Fruit fly (Drosophila melanogaster) whole organism, prepupa: ENCODE results near the gene Es2.

Source experiments
- Blimp-1 ChIP-seq: fragments of 200-800 bp; sonication (Bioruptor generic); optimal IDR thresholded peaks from 3 replicates; lab custom pipeline; 2017; ENCODE audit warnings: missing biosample characterization, missing genetic modification characterization, mild to moderate bottlenecking, moderate library complexity, missing genetic modification reagents
- CG10669 ChIP-seq: fragments of 200-800 bp; sonication (Bioruptor generic); optimal IDR thresholded peaks from 3 replicates; lab custom pipeline; 2018; ENCODE audit warnings: missing biosample characterization, mild to moderate bottlenecking, missing genetic modification characterization, moderate library complexity
- CG11294 ChIP-seq: fragments of 200-800 bp; sonication (Bioruptor generic); IDR thresholded peaks from 2 replicates; pipeline ENCODE4 v1.3.6; 2022; ENCODE audit warnings: missing biosample characterization, missing genetic modification characterization
- CG11762 ChIP-seq: fragments of 200-800 bp; sonication (Bioruptor generic); optimal IDR thresholded peaks from 3 replicates; lab custom pipeline; 2016; ENCODE audit warnings: missing biosample characterization, missing genetic modification characterization; ENCODE audit not compliant: insufficient read depth
- CG11902 ChIP-seq: fragments of 200-800 bp; sonication (Bioruptor generic); optimal IDR thresholded peaks from 3 replicates; lab custom pipeline; 2016; ENCODE audit warnings: missing biosample characterization, missing genetic modification characterization
- CG15336 ChIP-seq: fragments of 200-800 bp; sonication (Bioruptor generic); IDR thresholded peaks from 2 replicates; pipeline ENCODE4 v1.3.6; 2022; ENCODE audit warnings: missing biosample characterization, missing genetic modification characterization
- CG1621 ChIP-seq: fragments of 200-800 bp; sonication (Bioruptor generic); optimal IDR thresholded peaks from 3 replicates; lab custom pipeline; 2018; ENCODE audit warnings: missing biosample characterization, mild to moderate bottlenecking, missing genetic modification characterization
- CG3032 ChIP-seq: fragments of 200-800 bp; optimal IDR thresholded peaks from 2 replicates; lab custom pipeline; 2019; ENCODE audit warnings: missing biosample characterization, mild to moderate bottlenecking, missing genetic modification characterization, moderate library complexity
- CG31627 ChIP-seq: fragments of 200-800 bp; sonication (Bioruptor generic); optimal IDR thresholded peaks from 3 replicates; lab custom pipeline; 2016; ENCODE audit warnings: missing biosample characterization, missing genetic modification characterization
- CG32006 ChIP-seq: fragments of 200-800 bp; sonication (Bioruptor generic); optimal IDR thresholded peaks from 3 replicates; lab custom pipeline; 2017; ENCODE audit warnings: missing biosample characterization, mild to moderate bottlenecking, missing genetic modification characterization
- CG34406 ChIP-seq: fragments of 200-800 bp; sonication (Bioruptor generic); optimal IDR thresholded peaks from 3 replicates; lab custom pipeline; 2016; ENCODE audit warnings: missing biosample characterization, missing genetic modification characterization
- CG3919 ChIP-seq: fragments of 200-800 bp; sonication (Bioruptor generic); optimal IDR thresholded peaks from 3 replicates; lab custom pipeline; 2016; ENCODE audit warnings: missing biosample characterization, missing genetic modification characterization
- CG6163 ChIP-seq: fragments of 200-800 bp; sonication (Bioruptor generic); IDR thresholded peaks from 3 replicates; pipeline ENCODE4 v1.3.6; 2022; ENCODE audit warnings: missing biosample characterization, missing genetic modification characterization
- CG6276 ChIP-seq: fragments of 200-800 bp; sonication (Bioruptor generic); optimal IDR thresholded peaks from 2 replicates; lab custom pipeline; 2017; ENCODE audit warnings: missing biosample characterization, mild to moderate bottlenecking, missing genetic modification characterization
- CG6792 ChIP-seq: fragments of 200-800 bp; sonication (Bioruptor generic); optimal IDR thresholded peaks from 3 replicates; lab custom pipeline; 2016; ENCODE audit warnings: missing biosample characterization, missing genetic modification characterization
- CG6808 ChIP-seq: fragments of 200-800 bp; sonication (Bioruptor generic); optimal IDR thresholded peaks from 3 replicates; lab custom pipeline; 2017; ENCODE audit warnings: missing biosample characterization, missing genetic modification characterization, mild to moderate bottlenecking, moderate library complexity, missing genetic modification reagents
- CG6854 ChIP-seq: fragments of 200-800 bp; sonication (Bioruptor generic); optimal IDR thresholded peaks from 2 replicates; lab custom pipeline; 2017; ENCODE audit warnings: missing biosample characterization, mild to moderate bottlenecking, missing genetic modification characterization
- CG7368 ChIP-seq: fragments of 200-800 bp; sonication (Bioruptor generic); optimal IDR thresholded peaks from 3 replicates; lab custom pipeline; 2016; ENCODE audit warnings: missing biosample characterization, missing genetic modification characterization
- CG8632 ChIP-seq: fragments of 200-800 bp; sonication (Bioruptor generic); optimal IDR thresholded peaks from 3 replicates; lab custom pipeline; 2016; ENCODE audit warnings: missing biosample characterization, missing genetic modification characterization
- CG9139 ChIP-seq: fragments of 200-800 bp; sonication (Bioruptor generic); optimal IDR thresholded peaks from 3 replicates; lab custom pipeline; 2017; ENCODE audit warnings: missing biosample characterization, mild to moderate bottlenecking, missing genetic modification characterization
- Eip75B ChIP-seq: fragments of 200-800 bp; sonication (Bioruptor generic); optimal IDR thresholded peaks from 3 replicates; lab custom pipeline; 2016; ENCODE audit warnings: missing biosample characterization, missing genetic modification characterization
- Eip78C ChIP-seq: fragments of 200-800 bp; sonication (Bioruptor generic); peaks from one replicate; lab custom pipeline; 2016; ENCODE audit warnings: missing biosample characterization, missing genetic modification characterization
- Ets96B ChIP-seq: fragments of 200-800 bp; optimal IDR thresholded peaks from 2 replicates; lab custom pipeline; 2019; ENCODE audit warnings: missing biosample characterization, mild to moderate bottlenecking, missing genetic modification characterization, moderate library complexity
- Gug ChIP-seq: fragments of 200-800 bp; sonication (Bioruptor generic); IDR thresholded peaks from 2 replicates; pipeline ENCODE4 v1.3.6; 2022; ENCODE audit warnings: missing biosample characterization, missing genetic modification characterization
- Hr38 ChIP-seq: sonication (Bioruptor generic); optimal IDR thresholded peaks from 2 replicates; lab custom pipeline; 2016; ENCODE audit warnings: missing biosample characterization, missing genetic modification characterization
- Hr39 ChIP-seq: fragments of 200-800 bp; sonication (Bioruptor generic); optimal IDR thresholded peaks from 2 replicates; lab custom pipeline; 2016; ENCODE audit warnings: missing biosample characterization, missing genetic modification characterization
- Hr4 ChIP-seq: fragments of 200-800 bp; sonication (Bioruptor generic); optimal IDR thresholded peaks from 3 replicates; lab custom pipeline; 2016; ENCODE audit warnings: missing biosample characterization, missing genetic modification characterization
- Lpt ChIP-seq: fragments of 200-800 bp; sonication (Bioruptor generic); optimal IDR thresholded peaks from 3 replicates; lab custom pipeline; 2016; ENCODE audit warnings: missing biosample characterization, missing genetic modification characterization
- Met ChIP-seq: fragments of 200-800 bp; sonication (Bioruptor generic); optimal IDR thresholded peaks from 3 replicates; lab custom pipeline; 2016; ENCODE audit warnings: missing biosample characterization, missing genetic modification characterization
- OdsH ChIP-seq: fragments of 200-800 bp; sonication (Bioruptor generic); optimal IDR thresholded peaks from 3 replicates; lab custom pipeline; 2016; ENCODE audit warnings: missing biosample characterization, missing genetic modification characterization
- Sox102F ChIP-seq: fragments of 200-800 bp; sonication (Bioruptor generic); optimal IDR thresholded peaks from 2 replicates; lab custom pipeline; 2016; ENCODE audit warnings: missing biosample characterization, mild to moderate bottlenecking, missing genetic modification characterization
- acj6 ChIP-seq: fragments of 200-800 bp; sonication (Bioruptor generic); optimal IDR thresholded peaks from 3 replicates; lab custom pipeline; 2016; ENCODE audit warnings: missing biosample characterization, missing genetic modification characterization
- cyc ChIP-seq: fragments of 200-800 bp; sonication (Bioruptor generic); optimal IDR thresholded peaks from 3 replicates; lab custom pipeline; 2016; ENCODE audit warnings: missing biosample characterization, missing genetic modification characterization
- dac ChIP-seq: fragments of 200-800 bp; sonication (Bioruptor generic); optimal IDR thresholded peaks from 2 replicates; lab custom pipeline; 2017; ENCODE audit warnings: missing biosample characterization, mild to moderate bottlenecking, missing genetic modification characterization
- dsx ChIP-seq: fragments of 200-800 bp; optimal IDR thresholded peaks from 3 replicates; lab custom pipeline; 2019; ENCODE audit warnings: missing biosample characterization, mild to moderate bottlenecking, missing genetic modification characterization, moderate library complexity; ENCODE audit not compliant: poor library complexity, severe bottlenecking
- eg ChIP-seq: fragments of 200-800 bp; sonication (Bioruptor generic); IDR thresholded peaks from 3 replicates; pipeline ENCODE4 v1.3.6; 2022; ENCODE audit warnings: missing biosample characterization, missing genetic modification characterization
- fkh ChIP-seq: fragments of 200-800 bp; sonication (Bioruptor generic); optimal IDR thresholded peaks from 3 replicates; lab custom pipeline; 2017; ENCODE audit warnings: missing biosample characterization, mild to moderate bottlenecking, missing genetic modification characterization, moderate library complexity
- pdm3 ChIP-seq: fragments of 200-800 bp; sonication (Bioruptor generic); optimal IDR thresholded peaks from 3 replicates; lab custom pipeline; 2016; ENCODE audit warnings: missing biosample characterization, missing genetic modification characterization
- salr ChIP-seq, 2 experiments: fragments of 200-800 bp; sonication (Bioruptor generic); optimal IDR thresholded peaks; 3 replicates each; lab custom pipeline; 2016 to 2018; ENCODE audit warnings: missing biosample characterization in 2 of 2, missing genetic modification characterization in 2 of 2, mild to moderate bottlenecking in 1 of 2
- ss ChIP-seq, 2 experiments: fragments of 200-800 bp; sonication (Bioruptor generic); optimal IDR thresholded peaks; 2 replicates in 1 of 2; 3 replicates in 1 of 2; lab custom pipeline; 2017 to 2018; ENCODE audit warnings: mild to moderate bottlenecking in 2 of 2, missing biosample characterization in 2 of 2, missing genetic modification characterization in 2 of 2, moderate library complexity in 1 of 2
- svp ChIP-seq: fragments of 200-800 bp; sonication (Bioruptor generic); peaks from one replicate; lab custom pipeline; 2016; ENCODE audit warnings: missing biosample characterization, missing genetic modification characterization
- topi ChIP-seq: fragments of 200-800 bp; sonication (Bioruptor generic); optimal IDR thresholded peaks from 3 replicates; lab custom pipeline; 2016; ENCODE audit warnings: missing biosample characterization, missing genetic modification characterization
- vri ChIP-seq: fragments of 200-800 bp; sonication (Bioruptor generic); optimal IDR thresholded peaks from 3 replicates; lab custom pipeline; 2016; ENCODE audit warnings: missing biosample characterization, mild to moderate bottlenecking, missing genetic modification characterization

Gene Es2

dm6 chrX:8450214-8450904 is 10.9 kb upstream of the Es2 start:
- no peak for TF ChIP-seq pdm3 (GFP tag; lab: Kevin White, UChicago)
- no peak for TF ChIP-seq CG31627 (GFP tag; lab: Kevin White, UChicago)
- no peak for TF ChIP-seq Sox102F (GFP tag; lab: Kevin White, UChicago)
- no peak for TF ChIP-seq CG11762 (GFP tag; lab: Kevin White, UChicago)
- TF ChIP-seq vri (GFP tag; lab: Kevin White, UChicago): no peak
- TF ChIP-seq CG34406 (GFP tag; lab: Kevin White, UChicago): no peak
- TF ChIP-seq, all 60 proteins: peak for 0

- TF ChIP-seq Hr39 (GFP tag; lab: Kevin White, UChicago) (no peak), CG15336 (GFP tag; lab: Robert Waterston, UW) (no peak), CG31627 (GFP tag; lab: Kevin White, UChicago) (no peak), cyc (no peak), Sox102F (GFP tag; lab: Kevin White, UChicago) (no peak), Hr4 (GFP tag; lab: Kevin White, UChicago) (no peak), eg (GFP tag; lab: Robert Waterston, UW) (no peak), vri (GFP tag; lab: Kevin White, UChicago) (no peak), svp (GFP tag; lab: Kevin White, UChicago) (no peak), Eip75B (no peak), CG7368 (GFP tag; lab: Kevin White, UChicago) (no peak), CG9139 (GFP tag; lab: Kevin White, UChicago) (no peak), CG6854 (no peak), Eip78C (GFP tag; lab: Kevin White, UChicago) (no peak), CG6808 (no peak)
These were observed 9.1 kb upstream of the Es2 start for dm6 chrX:8452163-8452562.

dm6 chrX:8455019-8455555 is 6.2 kb upstream of the Es2 start, which contains the start of gene org-1:
org-1 (minus strand) TSS chrX:8455069.
- TF ChIP-seq Gug (GFP tag; lab: Robert Waterston, UW): peak; percentile 92
- peak; percentile 93 for TF ChIP-seq CG3032
- TF ChIP-seq Hr38: peak; percentile 22
- peak; percentile 80 for TF ChIP-seq CG11902
- peak; percentile 1 for TF ChIP-seq CG6854
- peak; percentile 90 for TF ChIP-seq pdm3 (GFP tag; lab: Kevin White, UChicago)
- TF ChIP-seq CG8632 (GFP tag; lab: Kevin White, UChicago): peak; percentile 83
- peak; percentile 93 for TF ChIP-seq Ets96B (tag; lab: Kevin White, UChicago)
- TF ChIP-seq salr (GFP tag; optimal IDR thresholded peaks at IDR 0.05; lab: Kevin White, UChicago): peak; percentile 72 to 87
- TF ChIP-seq CG6792 (GFP tag; lab: Kevin White, UChicago): peak; percentile 85
- peak; percentile 91 for TF ChIP-seq CG1621 (tag; lab: Kevin White, UChicago)
- peak; percentile 90 to 92 for TF ChIP-seq ss (GFP tag; optimal IDR thresholded peaks at IDR 0.05; lab: Kevin White, UChicago)
- TF ChIP-seq CG11294: peak; percentile 89
- TF ChIP-seq CG6276 (GFP tag; lab: Kevin White, UChicago): peak; percentile 86
- TF ChIP-seq dsx (GFP tag; lab: Kevin White, UChicago): peak; percentile 90
- TF ChIP-seq eg (GFP tag; lab: Robert Waterston, UW): peak; percentile 96
- TF ChIP-seq CG32006 (GFP tag; lab: Kevin White, UChicago): peak; percentile 90
- peak; percentile 74 for TF ChIP-seq CG34406 (GFP tag; lab: Kevin White, UChicago)
- peak; percentile 84 for TF ChIP-seq CG11762 (GFP tag; lab: Kevin White, UChicago)
- peak; percentile 47 for TF ChIP-seq Sox102F (GFP tag; lab: Kevin White, UChicago)
- peak; percentile 68 for TF ChIP-seq fkh (GFP tag; lab: Kevin White, UChicago)
- TF ChIP-seq Hr4 (GFP tag; lab: Kevin White, UChicago): peak; percentile 89
- TF ChIP-seq Met (GFP tag; lab: Kevin White, UChicago): peak; percentile 77
- peak; percentile 96 for TF ChIP-seq CG15336 (GFP tag; lab: Robert Waterston, UW)
- peak; percentile 86 for TF ChIP-seq CG9139 (GFP tag; lab: Kevin White, UChicago)
- peak; percentile 84 for TF ChIP-seq CG7368 (GFP tag; lab: Kevin White, UChicago)
- TF ChIP-seq dac (GFP tag; lab: Kevin White, UChicago): peak; percentile 71
- peak; percentile 79 for TF ChIP-seq topi (GFP tag; lab: Kevin White, UChicago)
- TF ChIP-seq Blimp-1 (GFP tag; lab: Kevin White, UChicago): peak; percentile 36
- TF ChIP-seq OdsH (GFP tag; lab: Kevin White, UChicago): peak; percentile 89
- peak; percentile 96 for TF ChIP-seq Eip78C (GFP tag; lab: Kevin White, UChicago)
- peak; percentile 63 for TF ChIP-seq CG31627 (GFP tag; lab: Kevin White, UChicago)
- peak; percentile 75 for TF ChIP-seq cyc
- peak; percentile 81 for TF ChIP-seq Lpt
- peak; percentile 97 for TF ChIP-seq CG6163 (GFP tag; lab: Robert Waterston, UW)
- peak; percentile 92 for TF ChIP-seq CG3919
- peak; percentile 91 for TF ChIP-seq CG10669
- TF ChIP-seq acj6 (GFP tag; lab: Kevin White, UChicago): peak; percentile 90
